Fruit fly (Drosophila melanogaster): ENCODE results near the gene t.

The t gene

dm6 chrX:9193604-9194003 is 29.5 kb downstream of the t start, which contains the start of gene CG12106 (continued):
- no peak for TF ChIP-seq gfzf (GFP tag; optimal IDR thresholded peaks at IDR 0.05)
- peak; percentile 22 for TF ChIP-seq fd3F (GFP tag; optimal IDR thresholded peaks at IDR 0.05)
- TF ChIP-seq CG32767 (GFP tag; IDR thresholded peaks at IDR 0.05): no peak
- no peak for TF ChIP-seq NFAT (GFP tag; IDR thresholded peaks at IDR 0.05)
- TF ChIP-seq CG8478 (optimal IDR thresholded peaks at IDR 0.05): no peak
- peak; percentile 0 for TF ChIP-seq CG3995 (GFP tag; optimal IDR thresholded peaks at IDR 0.05)
- TF ChIP-seq Doc3 (GFP tag; IDR thresholded peaks at IDR 0.05; ENCODE audit: partially characterized antibody): no peak
- no peak for TF ChIP-seq CG1792 (GFP tag; optimal IDR thresholded peaks at IDR 0.05)
- no peak for TF ChIP-seq CG4730 (GFP tag; IDR thresholded peaks at IDR 0.05)
- no peak for TF ChIP-seq fru (optimal IDR thresholded peaks at IDR 0.05)
- TF ChIP-seq ssp (GFP tag; IDR thresholded peaks at IDR 0.05): no peak
- peak; percentile 35; the same call in 1 of the 4 replicates for TF ChIP-seq Gug (GFP tag; IDR thresholded peaks at IDR 0.05)
- TF ChIP-seq jumu (GFP tag; optimal IDR thresholded peaks at IDR 0.05): peak; percentile 11
- TF ChIP-seq repo (GFP tag; optimal IDR thresholded peaks at IDR 0.05): no peak
- no peak for TF ChIP-seq CG31224 (GFP tag; IDR thresholded peaks at IDR 0.05)
- no peak for TF ChIP-seq C15 (GFP tag; IDR thresholded peaks at IDR 0.05)
- no peak for TF ChIP-seq Hand (GFP tag; optimal IDR thresholded peaks at IDR 0.05)
- peak; percentile 40 for TF ChIP-seq CG9817 (tag; optimal IDR thresholded peaks at IDR 0.05)
- TF ChIP-seq peb (GFP tag; IDR thresholded peaks at IDR 0.05): no peak
- peak; percentile 50 for TF ChIP-seq phol (tag; optimal IDR thresholded peaks at IDR 0.05)
- TF ChIP-seq CG31441 (GFP tag; IDR thresholded peaks at IDR 0.05): peak; percentile 33; the same call in 1 of the 2 replicates
- TF ChIP-seq toy (GFP tag; IDR thresholded peaks at IDR 0.05): no peak
- TF ChIP-seq CG14014 (GFP tag; IDR thresholded peaks at IDR 0.05): 0 out of 2 replicates have a peak, but pooled peaks have one; percentile 36
- TF ChIP-seq CG30020 (tag; optimal IDR thresholded peaks at IDR 0.05): no peak
- TF ChIP-seq CG31365 (tag; optimal IDR thresholded peaks at IDR 0.05): no peak
- TF ChIP-seq CoRest (tag; optimal IDR thresholded peaks at IDR 0.05): peak; percentile 63
- peak; percentile 29 for TF ChIP-seq CG15479 (GFP tag; optimal IDR thresholded peaks at IDR 0.05)
- no peak for TF ChIP-seq Asciz (GFP tag; optimal IDR thresholded peaks at IDR 0.05)
- no peak for TF ChIP-seq CG2129 (GFP tag; IDR thresholded peaks at IDR 0.05; ENCODE audit: partially characterized antibody)
- TF ChIP-seq Hr3 (GFP tag; optimal IDR thresholded peaks at IDR 0.05): peak; percentile 4
- TF ChIP-seq CG30403 (GFP tag; optimal IDR thresholded peaks at IDR 0.05): peak; percentile 57
- TF ChIP-seq CG31388 (GFP tag; optimal IDR thresholded peaks at IDR 0.05): no peak
- no peak for TF ChIP-seq CG6813 (GFP tag; optimal IDR thresholded peaks at IDR 0.05)
- no peak for TF ChIP-seq Hr39 (optimal IDR thresholded peaks at IDR 0.05)
- TF ChIP-seq slou (GFP tag; optimal IDR thresholded peaks at IDR 0.05): no peak
- no peak for TF ChIP-seq CG8944 (GFP tag; optimal IDR thresholded peaks at IDR 0.05)
- TF ChIP-seq gem (tag; optimal IDR thresholded peaks at IDR 0.05): peak; percentile 71
- TF ChIP-seq Deaf1 (tag; optimal IDR thresholded peaks at IDR 0.05): no peak
- no peak for TF ChIP-seq CG10654 (GFP tag; optimal IDR thresholded peaks at IDR 0.05)
- no peak for TF ChIP-seq cg (GFP tag; optimal IDR thresholded peaks at IDR 0.05)
- no peak for TF ChIP-seq Neu2 (GFP tag; optimal IDR thresholded peaks at IDR 0.05; ENCODE audit: borderline replicate concordance)
- TF ChIP-seq Blimp-1 (GFP tag; optimal IDR thresholded peaks at IDR 0.05): no peak
- TF ChIP-seq scrt (GFP tag; optimal IDR thresholded peaks at IDR 0.05): no peak
- no peak for TF ChIP-seq Dfd (GFP tag; optimal IDR thresholded peaks at IDR 0.05)
- TF ChIP-seq ranshi (GFP tag; IDR thresholded peaks at IDR 0.05): no peak; the same call in 1 of the 2 replicates
- TF ChIP-seq zen2 (GFP tag; IDR thresholded peaks at IDR 0.05; ENCODE audit: partially characterized antibody): no peak
- no peak for TF ChIP-seq CG3726 (GFP tag; IDR thresholded peaks at IDR 0.05)
- no peak for TF ChIP-seq sima (GFP tag; optimal IDR thresholded peaks at IDR 0.05)
- no peak for TF ChIP-seq CG11093 (GFP tag; IDR thresholded peaks at IDR 0.05)
- no peak for TF ChIP-seq bigmax (GFP tag; optimal IDR thresholded peaks at IDR 0.05)
- no peak for TF ChIP-seq cas (GFP tag; IDR thresholded peaks at IDR 0.05)
- no peak for TF ChIP-seq eve (GFP tag; optimal IDR thresholded peaks at IDR 0.05)
- no peak for TF ChIP-seq CG32772 (GFP tag; IDR thresholded peaks at IDR 0.05)

All from whole organism, embryonic.